Fruit fly (Drosophila melanogaster) whole organism, adult: ENCODE data around the gene CG46439.

Experiments
- CG12768 ChIP-seq: fragments of 200-800 bp; sonication (Bioruptor generic); optimal IDR thresholded peaks from 2 replicates; lab custom pipeline; 2017; ENCODE audit warnings: missing biosample characterization, missing genetic modification characterization, mild to moderate bottlenecking, moderate library complexity, missing genetic modification reagents
- CG5204 ChIP-seq: fragments of 200-800 bp; sonication (Bioruptor generic); optimal IDR thresholded peaks from 2 replicates; lab custom pipeline; 2016; ENCODE audit warnings: missing biosample characterization, missing genetic modification characterization
- CG7101 ChIP-seq: fragments of 200-800 bp; sonication (Bioruptor generic); optimal IDR thresholded peaks from 2 replicates; lab custom pipeline; 2018; ENCODE audit warnings: missing biosample characterization, mild to moderate bottlenecking, missing genetic modification characterization, moderate library complexity
- Crg-1 ChIP-seq: fragments of 200-800 bp; sonication (Bioruptor generic); optimal IDR thresholded peaks from 2 replicates; lab custom pipeline; 2016; ENCODE audit warnings: missing biosample characterization, missing genetic modification characterization
- Hr96 ChIP-seq: fragments of 200-800 bp; sonication (Bioruptor generic); optimal IDR thresholded peaks from 2 replicates; lab custom pipeline; 2016; ENCODE audit warnings: missing biosample characterization, missing genetic modification characterization
- cic ChIP-seq: fragments of 200-800 bp; sonication (Bioruptor generic); optimal IDR thresholded peaks from 2 replicates; lab custom pipeline; 2017; ENCODE audit warnings: missing biosample characterization, mild to moderate bottlenecking, missing genetic modification characterization, moderate library complexity
- kay ChIP-seq: fragments of 200-800 bp; sonication (Bioruptor generic); peaks from one replicate; lab custom pipeline; 2016; ENCODE audit warnings: missing biosample characterization, missing genetic modification characterization, borderline replicate concordance

- TF ChIP-seq CG5204 (GFP tag; lab: Kevin White, UChicago) (no peak), Hr96 (no peak), kay (GFP tag; lab: Kevin White, UChicago) (no peak), CG12768 (GFP tag; lab: Kevin White, UChicago) (peak; percentile 85), cic (no peak), Crg-1 (GFP tag; lab: Kevin White, UChicago) (peak; percentile 92), CG7101 (peak; percentile 87)
These were observed 31.4 kb downstream of the CG46439 start, which contains the start of the genes CG32075, CG45101 and SuUR for dm6 chr3L:11064689-11065088.
